Fruit fly (Drosophila melanogaster): Measurements from ENCODE around the gene eIF4EHP.

- TF ChIP-seq odd (GFP tag; optimal IDR thresholded peaks at IDR 0.05), result no peak
- no peak for TF ChIP-seq gsb (GFP tag; IDR thresholded peaks at IDR 0.05)
- peak; percentile 35 for TF ChIP-seq Hmr (GFP tag; optimal IDR thresholded peaks at IDR 0.05)
- TF ChIP-seq CG8388 (GFP tag; optimal IDR thresholded peaks at IDR 0.05), result no peak
- no peak for TF ChIP-seq vfl (GFP tag; optimal IDR thresholded peaks at IDR 0.05)
- no peak for TF ChIP-seq Sox100B (GFP tag; optimal IDR thresholded peaks at IDR 0.05)
- no peak for TF ChIP-seq fd102C (GFP tag; optimal IDR thresholded peaks at IDR 0.05)
- TF ChIP-seq Abd-B (GFP tag; optimal IDR thresholded peaks at IDR 0.05), result no peak
- no peak for TF ChIP-seq CG6683 (GFP tag; optimal IDR thresholded peaks at IDR 0.05)
- no peak for TF ChIP-seq sisA (GFP tag; IDR thresholded peaks at IDR 0.05)
- TF ChIP-seq Hr51 (GFP tag; optimal IDR thresholded peaks at IDR 0.05), result peak in 1 of 2 experiments; percentile 29
- no peak for TF ChIP-seq BEAF-32 (GFP tag; optimal IDR thresholded peaks at IDR 0.05)
- TF ChIP-seq pros (GFP tag; optimal IDR thresholded peaks at IDR 0.05), result no peak
- no peak for TF ChIP-seq CG6254 (GFP tag; optimal IDR thresholded peaks at IDR 0.05)
Measured at dm6 chr3R:24091653-24092052, 17.1 kb downstream of the eIF4EHP start.
